Worm (Caenorhabditis elegans): ENCODE data around the gene srx-50.
A peak's percentile ranks its signal among the peaks of the same experiment; 100 is the strongest.

srx-50 gene

ce11 chrIV:7051515-7051914 lies 6.3 kb upstream of the srx-50 start:
- TF ChIP-seq ref-1 (GFP tag; conservative IDR thresholded peaks at IDR 0.05) = no peak
- TF ChIP-seq ztf-23 (GFP tag; IDR thresholded peaks at IDR 0.05) = no peak
- no peak for TF ChIP-seq cog-1 (tag; optimal IDR thresholded peaks at IDR 0.05)
- no peak for TF ChIP-seq med-1 (GFP tag; optimal IDR thresholded peaks at IDR 0.05; ENCODE audit: insufficient read depth)
- TF ChIP-seq ztf-29 (GFP tag; IDR thresholded peaks at IDR 0.05) = no peak
- no peak for TF ChIP-seq klf-2 (GFP tag; conservative IDR thresholded peaks at IDR 0.05)
- TF ChIP-seq flt-1 (GFP tag; IDR thresholded peaks at IDR 0.05) = no peak
- TF ChIP-seq T22C8.4 (GFP tag; IDR thresholded peaks at IDR 0.05) = no peak
- no peak for TF ChIP-seq tab-1 (GFP tag; IDR thresholded peaks at IDR 0.05)

ce11 chrIV:7052135-7052534 lies 5.6 kb upstream of the srx-50 start:
- TF ChIP-seq ztf-29 (GFP tag; IDR thresholded peaks at IDR 0.05) = no peak
- TF ChIP-seq flt-1 (GFP tag; IDR thresholded peaks at IDR 0.05) = no peak
- TF ChIP-seq ztf-23 (GFP tag; IDR thresholded peaks at IDR 0.05) = no peak
- TF ChIP-seq med-1 (GFP tag; optimal IDR thresholded peaks at IDR 0.05; ENCODE audit: insufficient read depth) = no peak
- no peak for TF ChIP-seq T22C8.4 (GFP tag; IDR thresholded peaks at IDR 0.05)
- no peak for TF ChIP-seq ref-1 (GFP tag; conservative IDR thresholded peaks at IDR 0.05)
- TF ChIP-seq cog-1 (tag; optimal IDR thresholded peaks at IDR 0.05) = no peak
- no peak for TF ChIP-seq klf-2 (GFP tag; conservative IDR thresholded peaks at IDR 0.05)
- TF ChIP-seq tab-1 (GFP tag; IDR thresholded peaks at IDR 0.05) = no peak

ce11 chrIV:7062697-7063096 lies 4.9 kb downstream of the srx-50 start:
- no peak for TF ChIP-seq flt-1 (GFP tag; IDR thresholded peaks at IDR 0.05)
- TF ChIP-seq klf-2 (GFP tag; conservative IDR thresholded peaks at IDR 0.05) = no peak
- TF ChIP-seq T22C8.4 (GFP tag; IDR thresholded peaks at IDR 0.05) = no peak
- TF ChIP-seq cog-1 (tag; optimal IDR thresholded peaks at IDR 0.05) = no peak
- TF ChIP-seq med-1 (GFP tag; optimal IDR thresholded peaks at IDR 0.05; ENCODE audit: insufficient read depth) = no peak
- no peak for TF ChIP-seq ztf-29 (GFP tag; IDR thresholded peaks at IDR 0.05)
- no peak for TF ChIP-seq tab-1 (GFP tag; IDR thresholded peaks at IDR 0.05)
- TF ChIP-seq ref-1 (GFP tag; conservative IDR thresholded peaks at IDR 0.05) = no peak
- TF ChIP-seq ztf-23 (GFP tag; IDR thresholded peaks at IDR 0.05) = no peak

ce11 chrIV:7065022-7065421 lies 7.2 kb downstream of the srx-50 start, which contains the start of gene Y43B11AL.1:
Y43B11AL.1 (plus strand) TSS chrIV:7065322.
- TF ChIP-seq ztf-23 (GFP tag; IDR thresholded peaks at IDR 0.05) (no peak), flt-1 (GFP tag; IDR thresholded peaks at IDR 0.05) (no peak), ref-1 (GFP tag; conservative IDR thresholded peaks at IDR 0.05) (no peak), tab-1 (GFP tag; IDR thresholded peaks at IDR 0.05) (no peak), klf-2 (GFP tag; conservative IDR thresholded peaks at IDR 0.05) (no peak), T22C8.4 (GFP tag; IDR thresholded peaks at IDR 0.05) (no peak), ztf-29 (GFP tag; IDR thresholded peaks at IDR 0.05) (no peak), cog-1 (tag; optimal IDR thresholded peaks at IDR 0.05) (no peak), med-1 (GFP tag; optimal IDR thresholded peaks at IDR 0.05; ENCODE audit: insufficient read depth) (no peak)

- TF ChIP-seq ztf-29 (GFP tag; IDR thresholded peaks at IDR 0.05) (no peak), ztf-23 (GFP tag; IDR thresholded peaks at IDR 0.05) (no peak), cog-1 (tag; optimal IDR thresholded peaks at IDR 0.05) (no peak), tab-1 (GFP tag; IDR thresholded peaks at IDR 0.05) (no peak), T22C8.4 (GFP tag; IDR thresholded peaks at IDR 0.05) (no peak)
These were observed 9.7 kb downstream of the srx-50 start for ce11 chrIV:7067446-7067845.

ce11 chrIV:7072110-7072509 lies 14.3 kb downstream of the srx-50 start, which contains the start of gene srg-48:
srg-48 (plus strand) TSS chrIV:7072410.
- TF ChIP-seq med-1 (GFP tag; optimal IDR thresholded peaks at IDR 0.05; ENCODE audit: insufficient read depth) (no peak), flt-1 (GFP tag; IDR thresholded peaks at IDR 0.05) (no peak), ref-1 (GFP tag; conservative IDR thresholded peaks at IDR 0.05) (no peak), klf-2 (GFP tag; conservative IDR thresholded peaks at IDR 0.05) (no peak), ztf-23 (GFP tag; IDR thresholded peaks at IDR 0.05) (no peak), cog-1 (tag; optimal IDR thresholded peaks at IDR 0.05) (no peak), T22C8.4 (GFP tag; IDR thresholded peaks at IDR 0.05) (no peak), ztf-29 (GFP tag; IDR thresholded peaks at IDR 0.05) (no peak), tab-1 (GFP tag; IDR thresholded peaks at IDR 0.05) (no peak)

ce11 chrIV:7075063-7075462 lies 17.3 kb downstream of the srx-50 start, which contains the start of gene srg-50:
srg-50 (minus strand) TSS chrIV:7075163.
- TF ChIP-seq T22C8.4 (GFP tag; IDR thresholded peaks at IDR 0.05) (no peak), ztf-29 (GFP tag; IDR thresholded peaks at IDR 0.05) (no peak), tab-1 (GFP tag; IDR thresholded peaks at IDR 0.05) (no peak), cog-1 (tag; optimal IDR thresholded peaks at IDR 0.05) (no peak), ztf-23 (GFP tag; IDR thresholded peaks at IDR 0.05) (no peak), klf-2 (GFP tag; conservative IDR thresholded peaks at IDR 0.05) (no peak), med-1 (GFP tag; optimal IDR thresholded peaks at IDR 0.05; ENCODE audit: insufficient read depth) (no peak), flt-1 (GFP tag; IDR thresholded peaks at IDR 0.05) (no peak), ref-1 (GFP tag; conservative IDR thresholded peaks at IDR 0.05) (no peak)

ce11 chrIV:7081214-7081613 lies 23.4 kb downstream of the srx-50 start, which contains the start of gene Y43B11AR.1:
Y43B11AR.1 (plus strand) TSS chrIV:7081514.
- no peak for TF ChIP-seq ztf-29 (GFP tag; IDR thresholded peaks at IDR 0.05)
- no peak for TF ChIP-seq flt-1 (GFP tag; IDR thresholded peaks at IDR 0.05)
- TF ChIP-seq klf-2 (GFP tag; conservative IDR thresholded peaks at IDR 0.05) = no peak
- TF ChIP-seq med-1 (GFP tag; optimal IDR thresholded peaks at IDR 0.05; ENCODE audit: insufficient read depth) = no peak
- TF ChIP-seq cog-1 (tag; optimal IDR thresholded peaks at IDR 0.05) = no peak
- no peak for TF ChIP-seq T22C8.4 (GFP tag; IDR thresholded peaks at IDR 0.05)
- TF ChIP-seq tab-1 (GFP tag; IDR thresholded peaks at IDR 0.05) = no peak

ce11 chrIV:7083382-7083784 lies 25.6 kb downstream of the srx-50 start, which contains the start of gene Y43B11AR.3:
Y43B11AR.3 (minus strand) TSS chrIV:7083716.
- TF ChIP-seq tab-1 (GFP tag; IDR thresholded peaks at IDR 0.05) = no peak
- peak; percentile 32; the same call in 1 of the 2 replicates for TF ChIP-seq flt-1 (GFP tag; IDR thresholded peaks at IDR 0.05)

ce11 chrIV:7083976-7084375 lies 26.2 kb downstream of the srx-50 start:
- TF ChIP-seq flt-1 (GFP tag; IDR thresholded peaks at IDR 0.05) = no peak
- no peak for TF ChIP-seq med-1 (GFP tag; optimal IDR thresholded peaks at IDR 0.05; ENCODE audit: insufficient read depth)
- no peak for TF ChIP-seq ztf-23 (GFP tag; IDR thresholded peaks at IDR 0.05)
- TF ChIP-seq T22C8.4 (GFP tag; IDR thresholded peaks at IDR 0.05) = no peak
- TF ChIP-seq tab-1 (GFP tag; IDR thresholded peaks at IDR 0.05) = no peak
- TF ChIP-seq ref-1 (GFP tag; conservative IDR thresholded peaks at IDR 0.05) = no peak
- no peak for TF ChIP-seq klf-2 (GFP tag; conservative IDR thresholded peaks at IDR 0.05)
- no peak for TF ChIP-seq cog-1 (tag; optimal IDR thresholded peaks at IDR 0.05)
- no peak for TF ChIP-seq ztf-29 (GFP tag; IDR thresholded peaks at IDR 0.05)

All from whole organism, midembryonic.